Fruit fly (Drosophila melanogaster): ENCODE measurements around the gene CG12104.

The CG12104 gene

DNA sequence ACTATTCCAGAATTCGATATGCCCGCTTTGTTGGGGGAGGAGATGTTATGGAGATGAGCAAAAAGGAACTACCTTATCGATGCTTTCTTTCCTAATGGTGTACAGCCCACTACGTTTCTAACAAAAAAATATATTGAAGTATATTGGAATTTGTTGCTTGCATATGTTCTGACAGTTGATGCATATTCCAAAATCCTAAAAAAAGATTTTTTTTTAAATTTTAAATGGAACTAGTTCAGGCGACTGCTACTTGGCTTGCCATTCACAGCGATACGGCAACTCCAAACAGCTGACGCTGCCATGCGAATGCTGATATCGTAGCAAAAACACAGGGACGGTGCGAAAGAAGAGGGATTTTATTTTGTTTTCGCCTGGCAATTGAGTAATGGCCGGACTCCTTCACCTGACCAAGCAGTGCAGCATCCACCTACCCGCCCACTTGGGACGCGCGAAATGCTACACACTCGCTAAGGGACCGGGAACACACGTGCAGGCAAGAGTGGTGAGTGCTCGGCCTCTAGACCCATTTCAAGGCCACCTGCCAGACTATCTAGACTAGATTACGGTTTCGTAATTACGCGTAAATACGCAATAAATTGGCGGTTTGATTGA lies 15.7 kb upstream of the CG12104 start, which contains the start of the genes CG13926, ABCB7 and CG33230 (continued):
- TF ChIP-seq esn (GFP tag; optimal IDR thresholded peaks at IDR 0.05) (no peak), Blimp-1 (GFP tag; optimal IDR thresholded peaks at IDR 0.05) (no peak), CG7368 (GFP tag; optimal IDR thresholded peaks at IDR 0.05) (no peak), Ets21C (GFP tag; optimal IDR thresholded peaks at IDR 0.05) (no peak), OdsH (GFP tag; optimal IDR thresholded peaks at IDR 0.05) (no peak), Eip75B (GFP tag; optimal IDR thresholded peaks at IDR 0.05) (peak; percentile 45), CG16779 (tag; optimal IDR thresholded peaks at IDR 0.05) (no peak), Sox102F (GFP tag; optimal IDR thresholded peaks at IDR 0.05) (no peak)

DNA sequence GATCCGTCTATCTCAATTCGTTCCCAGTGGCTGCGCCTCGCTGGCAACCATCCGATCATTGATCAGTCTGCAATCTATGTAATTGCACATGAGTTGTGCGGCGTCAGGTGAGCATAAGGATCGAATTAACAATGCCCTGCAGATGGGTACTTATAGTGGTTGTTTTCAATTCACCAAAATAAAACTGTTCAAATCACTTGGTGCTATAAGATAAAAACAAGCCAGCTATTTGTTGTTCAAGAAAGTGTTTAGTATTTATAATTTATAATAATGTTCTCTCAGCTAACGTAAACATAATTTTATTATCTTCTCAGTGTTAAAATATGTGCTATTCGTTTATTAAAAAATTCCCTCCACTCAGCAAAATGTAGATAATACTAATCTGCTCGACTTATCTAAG lies 13.2 kb upstream of the CG12104 start, which contains the start of gene CG12105:
CG12105 (minus strand) TSS at position 101 of the 400 bp plus-strand sequence.
- no peak for TF ChIP-seq CG6808 (GFP tag; optimal IDR thresholded peaks at IDR 0.05)

DNA sequence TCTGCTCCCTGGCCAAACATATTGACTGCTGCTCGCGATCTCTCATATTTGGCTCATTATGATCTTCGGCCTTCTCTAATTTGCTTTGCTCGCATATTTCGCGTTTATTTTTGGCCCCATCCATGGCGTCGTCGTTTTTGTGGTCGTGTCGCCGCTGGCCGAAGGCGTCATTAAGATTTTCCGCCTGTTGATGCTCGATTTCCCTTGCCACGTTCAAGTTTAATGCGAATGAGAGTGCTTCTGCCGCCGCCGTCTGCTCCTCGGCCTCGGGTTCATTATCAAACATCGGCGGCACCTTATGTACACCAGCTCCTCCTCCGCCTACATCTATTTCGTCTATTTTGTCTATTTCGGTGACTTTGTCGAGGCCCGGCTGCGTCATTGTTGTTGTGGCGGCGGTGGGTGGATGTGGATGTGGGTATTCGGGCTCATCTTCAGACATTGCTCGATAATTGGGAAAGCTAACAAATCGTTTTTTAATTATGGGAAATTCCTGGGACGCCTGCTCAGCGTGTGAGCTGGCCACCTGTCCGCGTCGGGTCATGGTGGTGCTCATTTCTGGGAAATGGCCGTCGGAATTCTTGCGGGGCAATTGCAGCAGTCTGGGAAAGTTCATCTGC lies 12.1 kb upstream of the CG12104 start:
- TF ChIP-seq svp (GFP tag) = peak; percentile 57
- no peak for TF ChIP-seq fd59A (GFP tag; optimal IDR thresholded peaks at IDR 0.05)

- TF ChIP-seq lz (GFP tag; optimal IDR thresholded peaks at IDR 0.05) (no peak), CG6792 (GFP tag; optimal IDR thresholded peaks at IDR 0.05) (no peak), Hr39 (GFP tag; optimal IDR thresholded peaks at IDR 0.05) (no peak), fkh (GFP tag; optimal IDR thresholded peaks at IDR 0.05) (no peak), CG8119 (GFP tag; IDR thresholded peaks at IDR 0.05) (peak; percentile 28; the same call in 1 of the 3 replicates), CG3919 (GFP tag; optimal IDR thresholded peaks at IDR 0.05) (peak; percentile 6), CG7368 (GFP tag; optimal IDR thresholded peaks at IDR 0.05) (no peak), CG8632 (GFP tag; optimal IDR thresholded peaks at IDR 0.05) (no peak), Sox102F (GFP tag; optimal IDR thresholded peaks at IDR 0.05) (no peak), CG10631 (GFP tag; optimal IDR thresholded peaks at IDR 0.05) (peak; percentile 19), CG34406 (GFP tag; optimal IDR thresholded peaks at IDR 0.05) (no peak), esn (GFP tag; optimal IDR thresholded peaks at IDR 0.05) (no peak), Lpt (GFP tag; optimal IDR thresholded peaks at IDR 0.05) (peak; percentile 23), CG8319 (GFP tag; optimal IDR thresholded peaks at IDR 0.05) (no peak), Gug (GFP tag; IDR thresholded peaks at IDR 0.05) (peak; percentile 19; the same call in 1 of the 2 replicates), CG31627 (GFP tag; optimal IDR thresholded peaks at IDR 0.05) (no peak), Hr4 (GFP tag; optimal IDR thresholded peaks at IDR 0.05) (peak; percentile 42), CG11294 (GFP tag; IDR thresholded peaks at IDR 0.05) (no peak; the same call in 1 of the 2 replicates), CG6854 (GFP tag; optimal IDR thresholded peaks at IDR 0.05) (no peak), OdsH (GFP tag; optimal IDR thresholded peaks at IDR 0.05) (no peak), fd59A (GFP tag; optimal IDR thresholded peaks at IDR 0.05) (no peak), CG1621 (tag; optimal IDR thresholded peaks at IDR 0.05) (no peak), CG6163 (GFP tag; IDR thresholded peaks at IDR 0.05) (no peak), eg (GFP tag; IDR thresholded peaks at IDR 0.05) (peak; percentile 43; the same call in 2 of the 3 replicates), acj6 (GFP tag; optimal IDR thresholded peaks at IDR 0.05) (peak; percentile 11), CG16779 (tag; optimal IDR thresholded peaks at IDR 0.05) (no peak), fd85E (GFP tag; optimal IDR thresholded peaks at IDR 0.05) (no peak), topi (GFP tag; optimal IDR thresholded peaks at IDR 0.05) (no peak), dsx (GFP tag; optimal IDR thresholded peaks at IDR 0.05; ENCODE audit: poor library complexity, severe bottlenecking) (peak; percentile 38), CG3032 (tag; optimal IDR thresholded peaks at IDR 0.05) (no peak), salr (GFP tag; optimal IDR thresholded peaks at IDR 0.05) (no peak), CG9139 (GFP tag; optimal IDR thresholded peaks at IDR 0.05) (no peak), Smox (GFP tag; optimal IDR thresholded peaks at IDR 0.05) (no peak), Eip93F (GFP tag; optimal IDR thresholded peaks at IDR 0.05) (no peak), CG11902 (GFP tag; optimal IDR thresholded peaks at IDR 0.05) (no peak), achi (GFP tag; optimal IDR thresholded peaks at IDR 0.05) (peak; percentile 20), svp (GFP tag) (peak; percentile 52), CG4318 (GFP tag; optimal IDR thresholded peaks at IDR 0.05) (no peak), Met (GFP tag; optimal IDR thresholded peaks at IDR 0.05) (no peak), CG32006 (GFP tag; optimal IDR thresholded peaks at IDR 0.05) (peak; percentile 38)
These were observed 7.1 kb upstream of the CG12104 start for dm6 chr3L:1609611-1610010.
